Fruit fly (Drosophila melanogaster) S2 (cell line): ENCODE results near the gene CG9698.

Experiments
- CG8478 ChIP-seq: fragments of >200 bp; optimal IDR thresholded peaks from 2 replicates; lab custom pipeline; 2018
- CTCF ChIP-seq, 2 experiments: fragments of >200 bp; optimal IDR thresholded peaks; 2 replicates each; lab custom pipeline; 2018

DNA sequence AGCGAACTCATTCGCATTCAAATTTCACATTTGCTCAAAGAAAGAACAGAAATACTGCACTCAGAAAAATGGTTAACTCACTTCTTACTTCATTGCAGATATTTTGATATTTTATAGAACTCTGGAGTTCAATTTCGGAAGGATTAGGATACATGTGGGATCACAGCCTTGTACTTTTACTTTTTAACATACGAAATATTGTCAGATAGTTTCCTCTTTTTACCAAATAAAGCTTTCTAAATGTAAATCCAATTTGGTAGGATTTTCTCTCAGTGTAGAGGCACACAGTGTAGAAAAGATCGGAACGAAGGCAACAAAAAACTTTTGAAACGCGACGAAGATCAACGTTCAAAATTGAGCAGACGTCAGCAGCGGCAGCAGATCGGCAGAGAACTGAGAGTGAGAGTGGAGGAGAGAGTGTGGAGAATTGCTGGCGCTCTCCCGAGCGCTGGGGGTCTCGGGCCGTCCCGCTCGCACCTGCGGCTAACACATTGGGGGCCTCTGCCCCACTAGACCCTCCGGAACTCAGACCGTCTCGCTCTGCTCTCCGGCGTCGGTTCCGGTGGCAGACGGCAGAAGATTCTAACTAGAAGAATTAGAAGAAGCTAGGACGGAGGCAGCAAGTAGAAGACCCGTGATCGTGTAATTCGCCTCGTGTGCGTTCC is 17.5 kb downstream of the CG9698 start, which contains the start of gene tmod:
- TF ChIP-seq CTCF (optimal IDR thresholded peaks at IDR 0.05; lab: Kevin White, UChicago) (no peak), CG8478 (lab: Kevin White, UChicago) (no peak)
